Worm (Caenorhabditis elegans) whole organism, midembryonic: ENCODE measurements around the gene daf-36.

Source experiments
- cog-1 ChIP-seq: sonication (generic microtip); optimal IDR thresholded peaks from 2 replicates; lab custom pipeline; 2016; ENCODE audit warnings: missing genetic modification characterization, missing compliant biosample characterization
- flt-1 ChIP-seq: fragments of 200-800 bp; sonication (Bioruptor generic); IDR thresholded peaks from 2 replicates; pipeline ENCODE4 v1.3.6; 2022; ENCODE audit warnings: missing genetic modification characterization, missing compliant biosample characterization
- klf-2 ChIP-seq: fragments of 200-800 bp; sonication (Bioruptor generic); conservative IDR thresholded peaks from 2 replicates; pipeline ENCODE4 v1.3.6; 2022; ENCODE audit warnings: missing genetic modification reagents, missing genetic modification characterization, missing compliant biosample characterization
- med-1 ChIP-seq: sonication (generic microtip); optimal IDR thresholded peaks from 2 replicates; lab custom pipeline; 2017; ENCODE audit warnings: missing genetic modification characterization, mild to moderate bottlenecking, missing compliant biosample characterization, antibody characterized with exemption, missing genetic modification reagents; ENCODE audit not compliant: insufficient read depth
- ztf-29 ChIP-seq: fragments of 200-800 bp; sonication (Bioruptor generic); IDR thresholded peaks from 2 replicates; pipeline ENCODE4 v1.3.6; 2022; ENCODE audit warnings: missing genetic modification reagents, missing genetic modification characterization, missing compliant biosample characterization

DNA sequence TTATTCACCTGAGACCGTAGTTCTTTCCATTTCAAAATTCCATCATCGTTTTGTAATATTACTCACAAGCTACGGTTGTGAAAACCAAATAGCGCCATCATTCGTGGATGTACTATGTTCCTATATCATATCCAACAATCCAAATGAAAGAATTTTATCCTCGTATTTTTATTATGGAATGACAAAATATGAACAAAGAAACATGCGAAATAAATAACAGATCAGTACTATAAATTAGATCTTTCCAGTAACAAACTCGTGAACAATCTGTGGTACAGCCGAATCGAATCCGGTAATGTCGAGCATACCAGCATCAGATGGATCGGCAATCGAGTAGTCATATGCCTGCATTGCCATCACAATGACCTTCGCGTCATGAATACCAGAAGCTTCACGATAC lies 27.2 kb upstream of the daf-36 start:
- no peak for TF ChIP-seq flt-1
- no peak for TF ChIP-seq klf-2
- no peak for TF ChIP-seq cog-1
- TF ChIP-seq ztf-29 (GFP tag; lab: Robert Waterston, UW), result no peak
- TF ChIP-seq med-1, result no peak
